Fruit fly (Drosophila melanogaster) whole organism, prepupa: ENCODE measurements around the gene Vajk2.

ENCODE experiments used
- CG10631 ChIP-seq: fragments of 200-800 bp; sonication (Bioruptor generic); optimal IDR thresholded peaks from 2 replicates; lab custom pipeline; 2016; ENCODE audit warnings: missing biosample characterization, missing genetic modification characterization
- Ets21C ChIP-seq: fragments of 200-800 bp; sonication (Bioruptor generic); optimal IDR thresholded peaks from 3 replicates; lab custom pipeline; 2016; ENCODE audit warnings: missing biosample characterization, missing genetic modification characterization
- Ets96B ChIP-seq: fragments of 200-800 bp; optimal IDR thresholded peaks from 2 replicates; lab custom pipeline; 2019; ENCODE audit warnings: missing biosample characterization, mild to moderate bottlenecking, missing genetic modification characterization, moderate library complexity
- cyc ChIP-seq: fragments of 200-800 bp; sonication (Bioruptor generic); optimal IDR thresholded peaks from 3 replicates; lab custom pipeline; 2016; ENCODE audit warnings: missing biosample characterization, missing genetic modification characterization
- salr ChIP-seq, 2 experiments: fragments of 200-800 bp; sonication (Bioruptor generic); optimal IDR thresholded peaks; 3 replicates each; lab custom pipeline; 2016 to 2018; ENCODE audit warnings: missing biosample characterization in 2 of 2, missing genetic modification characterization in 2 of 2, mild to moderate bottlenecking in 1 of 2

dm6 chr2L:13911783-13912182, 22.7 kb downstream of the Vajk2 start, which contains the start of gene Acyp:
- TF ChIP-seq Ets21C (GFP tag; lab: Kevin White, UChicago) (no peak), salr (GFP tag; optimal IDR thresholded peaks at IDR 0.05; lab: Kevin White, UChicago) (no peak), cyc (GFP tag; lab: Kevin White, UChicago) (no peak), CG10631 (GFP tag; lab: Kevin White, UChicago) (no peak), Ets96B (tag; lab: Kevin White, UChicago) (no peak)
